Fruit fly (Drosophila melanogaster) whole organism, prepupa: ENCODE measurements around the gene CG5762.

ENCODE experiments used
- CG11762 ChIP-seq: fragments of 200-800 bp; sonication (Bioruptor generic); optimal IDR thresholded peaks from 3 replicates; lab custom pipeline; 2016; ENCODE audit warnings: missing biosample characterization, missing genetic modification characterization; ENCODE audit not compliant: insufficient read depth
- CG31627 ChIP-seq: fragments of 200-800 bp; sonication (Bioruptor generic); optimal IDR thresholded peaks from 3 replicates; lab custom pipeline; 2016; ENCODE audit warnings: missing biosample characterization, missing genetic modification characterization
- CG6808 ChIP-seq: fragments of 200-800 bp; sonication (Bioruptor generic); optimal IDR thresholded peaks from 3 replicates; lab custom pipeline; 2017; ENCODE audit warnings: missing biosample characterization, missing genetic modification characterization, mild to moderate bottlenecking, moderate library complexity, missing genetic modification reagents
- Eip78C ChIP-seq: fragments of 200-800 bp; sonication (Bioruptor generic); peaks from one replicate; lab custom pipeline; 2016; ENCODE audit warnings: missing biosample characterization, missing genetic modification characterization
- Ets96B ChIP-seq: fragments of 200-800 bp; optimal IDR thresholded peaks from 2 replicates; lab custom pipeline; 2019; ENCODE audit warnings: missing biosample characterization, mild to moderate bottlenecking, missing genetic modification characterization, moderate library complexity
- Gug ChIP-seq: fragments of 200-800 bp; sonication (Bioruptor generic); IDR thresholded peaks from 2 replicates; pipeline ENCODE4 v1.3.6; 2022; ENCODE audit warnings: missing biosample characterization, missing genetic modification characterization
- Hr38 ChIP-seq: sonication (Bioruptor generic); optimal IDR thresholded peaks from 2 replicates; lab custom pipeline; 2016; ENCODE audit warnings: missing biosample characterization, missing genetic modification characterization
- Hr4 ChIP-seq: fragments of 200-800 bp; sonication (Bioruptor generic); optimal IDR thresholded peaks from 3 replicates; lab custom pipeline; 2016; ENCODE audit warnings: missing biosample characterization, missing genetic modification characterization
- Smox ChIP-seq: fragments of 200-800 bp; sonication (Bioruptor generic); optimal IDR thresholded peaks from 3 replicates; lab custom pipeline; 2016; ENCODE audit warnings: missing biosample characterization, missing genetic modification characterization
- Sox102F ChIP-seq: fragments of 200-800 bp; sonication (Bioruptor generic); optimal IDR thresholded peaks from 2 replicates; lab custom pipeline; 2016; ENCODE audit warnings: missing biosample characterization, mild to moderate bottlenecking, missing genetic modification characterization
- Sox15 ChIP-seq: fragments of 200-800 bp; sonication (Bioruptor generic); optimal IDR thresholded peaks from 3 replicates; lab custom pipeline; 2016; ENCODE audit warnings: missing biosample characterization, missing genetic modification characterization
- achi ChIP-seq: fragments of 200-800 bp; sonication (Bioruptor generic); optimal IDR thresholded peaks from 3 replicates; lab custom pipeline; 2016; ENCODE audit warnings: missing biosample characterization, missing genetic modification characterization
- dsx ChIP-seq: fragments of 200-800 bp; optimal IDR thresholded peaks from 3 replicates; lab custom pipeline; 2019; ENCODE audit warnings: missing biosample characterization, mild to moderate bottlenecking, missing genetic modification characterization, moderate library complexity; ENCODE audit not compliant: poor library complexity, severe bottlenecking
- fd85E ChIP-seq: fragments of 200-800 bp; sonication (Bioruptor generic); optimal IDR thresholded peaks from 3 replicates; lab custom pipeline; 2016; ENCODE audit warnings: missing biosample characterization, missing genetic modification characterization
- lz ChIP-seq: fragments of 200-800 bp; sonication (Bioruptor generic); optimal IDR thresholded peaks from 3 replicates; lab custom pipeline; 2016; ENCODE audit warnings: missing biosample characterization, missing genetic modification characterization
- net ChIP-seq: fragments of 200-800 bp; sonication (Bioruptor generic); optimal IDR thresholded peaks from 3 replicates; lab custom pipeline; 2016; ENCODE audit warnings: missing biosample characterization, missing genetic modification characterization
- topi ChIP-seq: fragments of 200-800 bp; sonication (Bioruptor generic); optimal IDR thresholded peaks from 3 replicates; lab custom pipeline; 2016; ENCODE audit warnings: missing biosample characterization, missing genetic modification characterization

Gene CG5762

DNA sequence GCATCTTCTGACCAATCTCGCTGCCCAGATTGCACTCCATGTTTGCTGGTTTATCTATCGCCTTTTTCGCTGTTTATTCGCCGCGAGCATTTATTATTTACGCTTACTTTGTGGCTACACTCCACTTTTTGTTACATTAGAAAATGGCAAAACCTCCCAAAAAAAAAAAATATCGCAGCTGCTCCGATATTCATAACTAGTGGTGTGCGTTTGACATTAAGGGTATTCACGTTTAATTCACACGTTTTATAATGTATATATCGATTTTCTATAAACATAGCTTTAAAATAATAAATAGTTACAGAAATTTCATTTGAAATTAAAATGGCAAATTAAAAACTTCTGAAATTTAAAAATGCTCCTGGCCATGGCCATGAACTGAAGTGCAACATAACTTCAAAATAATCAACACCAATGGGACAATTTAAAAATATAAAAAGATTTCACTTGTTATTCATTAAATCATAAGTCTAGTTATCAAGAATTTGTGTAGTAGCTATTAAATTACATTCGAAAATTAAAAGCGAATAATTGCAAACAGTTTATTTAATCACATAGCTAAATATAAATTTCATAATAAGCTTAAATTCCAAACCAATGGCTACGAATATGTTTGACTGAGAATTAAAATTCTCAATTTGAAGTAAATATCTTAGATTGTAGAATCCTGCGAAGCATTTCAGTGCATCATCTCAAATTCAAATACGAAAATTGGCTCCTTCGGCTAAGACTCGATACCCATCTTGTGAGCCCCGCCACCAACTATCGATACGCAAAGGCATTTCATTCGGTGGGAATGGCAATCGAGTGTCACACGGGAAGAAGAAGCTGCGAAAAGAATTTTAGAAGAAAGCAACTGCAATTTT, 43.0 kb downstream of the CG5762 start, which contains the start of the genes Nab2 and BRWD3 (continued):
- TF ChIP-seq Gug (GFP tag; lab: Robert Waterston, UW), result peak; percentile 25; the same call in 1 of the 2 replicates
- no peak for TF ChIP-seq achi
- peak; percentile 27 for TF ChIP-seq Sox15 (GFP tag; lab: Kevin White, UChicago)
- TF ChIP-seq topi (GFP tag; lab: Kevin White, UChicago), result no peak
- no peak for TF ChIP-seq fd85E (GFP tag; lab: Kevin White, UChicago)
- no peak for TF ChIP-seq dsx (GFP tag; lab: Kevin White, UChicago)
- TF ChIP-seq CG11762 (GFP tag; lab: Kevin White, UChicago), result peak; percentile 28
- no peak for TF ChIP-seq Smox (GFP tag; lab: Kevin White, UChicago)
- TF ChIP-seq net (GFP tag; lab: Kevin White, UChicago), result no peak
- TF ChIP-seq CG6808 (GFP tag; lab: Kevin White, UChicago), result no peak
- peak; percentile 54 for TF ChIP-seq lz
- TF ChIP-seq Ets96B (tag; lab: Kevin White, UChicago), result no peak
- no peak for TF ChIP-seq Eip78C (GFP tag; lab: Kevin White, UChicago)
- no peak for TF ChIP-seq Hr38 (GFP tag; lab: Kevin White, UChicago)
- no peak for TF ChIP-seq Hr4 (GFP tag; lab: Kevin White, UChicago)
- TF ChIP-seq CG31627, result peak; percentile 56
- TF ChIP-seq Sox102F (GFP tag; lab: Kevin White, UChicago), result no peak
